Fruit fly (Drosophila melanogaster): ENCODE results near the gene Cnot4.

Cnot4 gene

DNA sequence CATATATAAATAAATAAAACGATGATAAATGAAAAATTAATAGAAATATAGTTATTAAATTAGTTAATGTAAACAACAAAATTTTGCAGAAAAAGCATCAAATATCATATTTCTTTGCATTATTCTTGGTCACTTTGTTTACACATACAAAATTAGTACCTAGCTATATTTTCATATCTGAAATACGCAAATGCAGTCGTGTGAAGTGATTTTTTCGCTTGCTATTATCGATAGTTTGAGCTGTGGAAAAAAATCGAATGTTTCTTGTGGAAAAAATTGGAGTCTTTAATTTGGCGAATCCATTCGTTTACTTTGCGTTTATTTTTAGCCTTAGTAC lies at the start of gene Cnot4:
Gene Cnot4, plus strand, starts transcription at position 229 of the 337 bp plus-strand sequence.
- TF ChIP-seq kay (GFP tag; ENCODE audit: borderline replicate concordance) (no peak), tj (GFP tag; optimal IDR thresholded peaks at IDR 0.05) (no peak), pad (GFP tag; optimal IDR thresholded peaks at IDR 0.05) (no peak), Clk (GFP tag; optimal IDR thresholded peaks at IDR 0.05) (no peak), CG1620 (GFP tag; optimal IDR thresholded peaks at IDR 0.05) (no peak), CG14711 (tag; optimal IDR thresholded peaks at IDR 0.05) (no peak), Mnt (GFP tag; optimal IDR thresholded peaks at IDR 0.05) (no peak), cnc (optimal IDR thresholded peaks at IDR 0.05) (no peak), Crg-1 (GFP tag; optimal IDR thresholded peaks at IDR 0.05) (no peak), CG7101 (tag; optimal IDR thresholded peaks at IDR 0.05) (no peak), cic (GFP tag; optimal IDR thresholded peaks at IDR 0.05) (no peak), CG12768 (GFP tag; optimal IDR thresholded peaks at IDR 0.05) (no peak), CG33017 (tag; optimal IDR thresholded peaks at IDR 0.05) (no peak), Hr96 (GFP tag; optimal IDR thresholded peaks at IDR 0.05) (no peak), CG5204 (GFP tag; optimal IDR thresholded peaks at IDR 0.05) (no peak), CG11617 (GFP tag; optimal IDR thresholded peaks at IDR 0.05) (no peak), bab1 (GFP tag; optimal IDR thresholded peaks at IDR 0.05) (no peak), CG7045 (GFP tag; optimal IDR thresholded peaks at IDR 0.05) (no peak), ovo (GFP tag; optimal IDR thresholded peaks at IDR 0.05) (no peak)

DNA sequence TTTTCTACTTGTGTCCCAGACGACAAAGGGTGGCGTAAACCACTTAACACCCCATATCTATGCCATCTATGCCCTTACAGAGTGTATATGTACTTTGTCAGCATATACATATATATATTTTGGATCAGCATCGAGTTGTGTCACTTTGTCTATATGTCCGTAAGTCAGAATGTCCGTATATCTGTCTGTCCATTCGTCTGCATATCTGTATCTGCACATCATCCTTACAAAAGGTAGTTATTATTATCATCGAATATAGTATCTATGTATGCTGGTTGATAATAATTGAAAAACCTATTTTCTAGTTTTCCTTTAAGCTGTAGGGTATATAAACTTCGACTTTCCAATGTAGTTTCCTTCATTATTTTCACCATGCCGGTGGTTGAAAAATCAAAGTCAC lies 45.4 kb upstream of the Cnot4 start:
- TF ChIP-seq pad (GFP tag; optimal IDR thresholded peaks at IDR 0.05) (no peak), toe (GFP tag; optimal IDR thresholded peaks at IDR 0.05) (no peak), CG11617 (GFP tag; optimal IDR thresholded peaks at IDR 0.05) (no peak), cnc (optimal IDR thresholded peaks at IDR 0.05) (no peak), tj (GFP tag; optimal IDR thresholded peaks at IDR 0.05) (no peak), CG14711 (tag; optimal IDR thresholded peaks at IDR 0.05) (no peak), CG7045 (GFP tag; optimal IDR thresholded peaks at IDR 0.05) (no peak), Crg-1 (GFP tag; optimal IDR thresholded peaks at IDR 0.05) (no peak), ovo (GFP tag; optimal IDR thresholded peaks at IDR 0.05) (no peak), CG7101 (tag; optimal IDR thresholded peaks at IDR 0.05) (no peak), bab1 (GFP tag; optimal IDR thresholded peaks at IDR 0.05) (no peak), CG5204 (GFP tag; optimal IDR thresholded peaks at IDR 0.05) (no peak), CG12768 (GFP tag; optimal IDR thresholded peaks at IDR 0.05) (no peak), CG1620 (GFP tag; optimal IDR thresholded peaks at IDR 0.05) (no peak), cic (GFP tag; optimal IDR thresholded peaks at IDR 0.05) (no peak), Clk (GFP tag; optimal IDR thresholded peaks at IDR 0.05) (no peak)

DNA sequence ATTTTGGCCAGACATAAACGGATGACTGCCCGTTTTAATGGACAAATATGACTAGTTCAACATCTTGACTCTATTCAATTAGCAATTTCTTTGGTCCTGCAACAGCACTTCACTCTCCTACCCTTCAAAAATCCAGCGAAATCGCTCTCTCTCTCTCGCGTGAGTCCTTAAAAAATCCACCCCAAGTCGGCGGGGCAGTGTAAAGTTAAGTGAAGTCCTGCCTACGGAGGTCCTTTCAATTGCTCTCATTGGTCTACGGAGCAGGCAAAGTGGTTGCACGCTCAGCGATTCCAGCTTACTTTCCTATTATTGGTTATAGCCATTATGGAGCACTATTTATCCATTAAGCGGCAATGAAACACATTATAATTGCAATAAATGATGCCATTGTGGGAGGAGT lies 42.6 kb upstream of the Cnot4 start, which contains the start of gene CG34367:
Gene CG34367, minus strand, starts transcription at position 35 of the 400 bp plus-strand sequence.
- TF ChIP-seq kay (GFP tag; ENCODE audit: borderline replicate concordance) (no peak), CG7045 (GFP tag; optimal IDR thresholded peaks at IDR 0.05) (no peak), pad (GFP tag; optimal IDR thresholded peaks at IDR 0.05) (no peak), Clk (GFP tag; optimal IDR thresholded peaks at IDR 0.05) (no peak), toe (GFP tag; optimal IDR thresholded peaks at IDR 0.05) (no peak), cnc (optimal IDR thresholded peaks at IDR 0.05) (no peak), Mnt (GFP tag; optimal IDR thresholded peaks at IDR 0.05) (no peak), CG11617 (GFP tag; optimal IDR thresholded peaks at IDR 0.05) (no peak), CG33017 (tag; optimal IDR thresholded peaks at IDR 0.05) (no peak), Hr96 (GFP tag; optimal IDR thresholded peaks at IDR 0.05) (no peak), bab1 (GFP tag; optimal IDR thresholded peaks at IDR 0.05) (no peak)

DNA sequence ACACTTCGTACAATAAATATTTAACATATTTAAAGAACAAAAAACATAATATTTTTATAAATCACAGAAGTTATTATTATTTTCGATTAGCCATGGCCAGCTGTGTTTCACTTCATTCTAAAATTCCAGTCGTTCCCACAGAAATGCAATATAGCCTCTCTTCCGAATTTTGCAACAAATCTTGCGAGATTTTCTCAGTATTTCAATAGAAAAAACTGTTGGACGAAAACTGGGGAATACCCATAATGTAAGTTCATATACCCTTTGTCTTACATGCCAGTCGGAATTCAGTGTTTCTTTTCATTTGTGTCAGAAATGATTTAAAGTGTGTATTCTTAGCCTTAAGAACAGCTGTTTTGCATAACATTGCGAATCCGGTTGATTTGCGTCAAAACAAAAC lies 40.0 kb upstream of the Cnot4 start, which contains the start of the genes CtsL4 and ClpP:
Gene CtsL4, minus strand, starts transcription at position 90 of the 400 bp plus-strand sequence.
Gene ClpP, plus strand, starts transcription at position 288 of the 400 bp plus-strand sequence.
- TF ChIP-seq CG11617 (GFP tag; optimal IDR thresholded peaks at IDR 0.05) (peak; percentile 35), CG7101 (tag; optimal IDR thresholded peaks at IDR 0.05) (peak; percentile 36), CG33017 (tag; optimal IDR thresholded peaks at IDR 0.05) (no peak), CG7045 (GFP tag; optimal IDR thresholded peaks at IDR 0.05) (no peak), bab1 (GFP tag; optimal IDR thresholded peaks at IDR 0.05) (no peak), ovo (GFP tag; optimal IDR thresholded peaks at IDR 0.05) (no peak), CG1620 (GFP tag; optimal IDR thresholded peaks at IDR 0.05) (peak; percentile 6), tj (GFP tag; optimal IDR thresholded peaks at IDR 0.05) (peak; percentile 72), Hr96 (GFP tag; optimal IDR thresholded peaks at IDR 0.05) (no peak), Mnt (GFP tag; optimal IDR thresholded peaks at IDR 0.05) (no peak), CG14711 (tag; optimal IDR thresholded peaks at IDR 0.05) (no peak), pad (GFP tag; optimal IDR thresholded peaks at IDR 0.05) (no peak), Clk (GFP tag; optimal IDR thresholded peaks at IDR 0.05) (no peak), cnc (optimal IDR thresholded peaks at IDR 0.05) (no peak), CG5204 (GFP tag; optimal IDR thresholded peaks at IDR 0.05) (no peak), cic (GFP tag; optimal IDR thresholded peaks at IDR 0.05) (no peak), Crg-1 (GFP tag; optimal IDR thresholded peaks at IDR 0.05) (no peak), CG12768 (GFP tag; optimal IDR thresholded peaks at IDR 0.05) (no peak), kay (GFP tag; ENCODE audit: borderline replicate concordance) (no peak), toe (GFP tag; optimal IDR thresholded peaks at IDR 0.05) (no peak)

DNA sequence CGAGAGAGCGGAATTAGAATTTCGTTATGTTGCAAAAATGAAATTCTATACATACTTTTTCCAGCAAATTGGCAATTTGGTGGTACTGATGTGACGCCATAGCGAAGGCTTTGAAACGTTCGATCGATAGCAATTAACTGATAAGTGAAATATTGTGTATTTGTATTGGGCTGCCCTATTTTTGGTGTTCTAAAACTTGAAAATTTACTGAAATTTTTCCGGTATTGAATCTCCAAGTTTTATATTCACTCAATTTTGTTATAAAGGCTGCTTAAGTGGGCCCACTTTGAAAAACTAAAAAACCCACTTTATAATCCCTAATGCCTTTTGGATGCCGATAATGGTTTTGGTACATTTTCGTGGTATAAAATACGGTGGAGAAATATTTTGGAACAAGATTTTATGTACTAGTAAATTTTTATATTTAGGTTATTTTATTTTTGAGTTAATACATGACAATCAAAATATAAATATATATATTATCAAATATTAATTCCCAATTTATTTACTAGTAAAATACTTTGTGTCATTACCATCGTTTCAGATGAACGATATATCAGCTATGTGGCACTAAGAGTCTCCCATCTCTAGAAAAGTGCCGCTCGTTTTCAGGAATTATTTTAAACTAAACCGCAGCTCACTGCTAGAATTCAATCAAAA lies 34.0 kb upstream of the Cnot4 start, which contains the start of the genes Cand1 and pim:
Gene Cand1, minus strand, starts transcription at position 300 of the 660 bp plus-strand sequence.
Gene pim, plus strand, starts transcription at position 582 of the 660 bp plus-strand sequence.
- TF ChIP-seq CG7045 (GFP tag; optimal IDR thresholded peaks at IDR 0.05) (no peak), Mnt (GFP tag; optimal IDR thresholded peaks at IDR 0.05) (no peak), Clk (GFP tag; optimal IDR thresholded peaks at IDR 0.05) (no peak), tj (GFP tag; optimal IDR thresholded peaks at IDR 0.05) (no peak), CG33017 (tag; optimal IDR thresholded peaks at IDR 0.05) (no peak), kay (GFP tag; ENCODE audit: borderline replicate concordance) (no peak), pad (GFP tag; optimal IDR thresholded peaks at IDR 0.05) (no peak), CG7101 (tag; optimal IDR thresholded peaks at IDR 0.05) (peak; percentile 50)

DNA sequence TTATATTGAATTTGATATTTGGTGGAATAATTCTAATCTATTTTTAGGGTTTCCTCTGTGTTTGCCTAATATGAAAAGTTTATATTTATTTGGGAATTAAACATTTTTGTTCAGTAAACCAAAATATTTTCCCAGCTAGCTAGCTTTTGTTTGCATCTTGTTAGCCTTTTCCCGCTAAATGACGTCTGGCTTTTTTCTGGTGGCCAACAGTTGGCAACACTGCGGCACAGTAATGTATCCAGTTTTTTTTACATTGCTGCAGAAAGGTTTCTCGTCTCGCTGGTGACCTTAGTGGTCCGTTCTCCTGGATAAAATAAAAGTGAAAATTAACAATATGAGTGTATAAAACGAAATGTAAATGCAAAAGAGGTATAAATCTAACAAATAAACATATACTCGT lies 32.3 kb upstream of the Cnot4 start, which contains the start of gene lft:
Gene lft, plus strand, starts transcription at position 243 of the 400 bp plus-strand sequence.
- TF ChIP-seq CG11617 (GFP tag; optimal IDR thresholded peaks at IDR 0.05) (no peak), toe (GFP tag; optimal IDR thresholded peaks at IDR 0.05) (no peak), CG5204 (GFP tag; optimal IDR thresholded peaks at IDR 0.05) (no peak), CG1620 (GFP tag; optimal IDR thresholded peaks at IDR 0.05) (no peak), ovo (GFP tag; optimal IDR thresholded peaks at IDR 0.05) (no peak), bab1 (GFP tag; optimal IDR thresholded peaks at IDR 0.05) (no peak), cic (GFP tag; optimal IDR thresholded peaks at IDR 0.05) (no peak), CG12768 (GFP tag; optimal IDR thresholded peaks at IDR 0.05) (no peak), CG14711 (tag; optimal IDR thresholded peaks at IDR 0.05) (no peak), CG33017 (tag; optimal IDR thresholded peaks at IDR 0.05) (no peak), Mnt (GFP tag; optimal IDR thresholded peaks at IDR 0.05) (no peak), Hr96 (GFP tag; optimal IDR thresholded peaks at IDR 0.05) (no peak), Crg-1 (GFP tag; optimal IDR thresholded peaks at IDR 0.05) (no peak), pad (GFP tag; optimal IDR thresholded peaks at IDR 0.05) (no peak), cnc (optimal IDR thresholded peaks at IDR 0.05) (no peak), CG7101 (tag; optimal IDR thresholded peaks at IDR 0.05) (no peak), Clk (GFP tag; optimal IDR thresholded peaks at IDR 0.05) (no peak), CG7045 (GFP tag; optimal IDR thresholded peaks at IDR 0.05) (no peak)

All from whole organism, adult.